Fruit fly (Drosophila melanogaster) whole organism, adult: Measurements from ENCODE around the gene NetA.

Source experiments
- CG11617 ChIP-seq: fragments of 200-800 bp; sonication (Bioruptor generic); optimal IDR thresholded peaks from 2 replicates; lab custom pipeline; 2017; ENCODE audit warnings: mild to moderate bottlenecking, missing biosample characterization, missing genetic modification reagents, missing genetic modification characterization
- CG12768 ChIP-seq: fragments of 200-800 bp; sonication (Bioruptor generic); optimal IDR thresholded peaks from 2 replicates; lab custom pipeline; 2017; ENCODE audit warnings: missing biosample characterization, missing genetic modification characterization, mild to moderate bottlenecking, moderate library complexity, missing genetic modification reagents
- CG14711 ChIP-seq: fragments of 200-800 bp; sonication (Bioruptor generic); optimal IDR thresholded peaks from 2 replicates; lab custom pipeline; 2018; ENCODE audit warnings: missing biosample characterization, mild to moderate bottlenecking, missing genetic modification characterization, moderate library complexity
- CG1620 ChIP-seq: fragments of 200-800 bp; sonication (Bioruptor generic); optimal IDR thresholded peaks from 2 replicates; lab custom pipeline; 2016; ENCODE audit warnings: missing biosample characterization, missing genetic modification characterization
- CG33017 ChIP-seq: fragments of 200-800 bp; sonication (Bioruptor generic); optimal IDR thresholded peaks from 2 replicates; lab custom pipeline; 2018; ENCODE audit warnings: missing biosample characterization, mild to moderate bottlenecking, missing genetic modification characterization, moderate library complexity
- CG5204 ChIP-seq: fragments of 200-800 bp; sonication (Bioruptor generic); optimal IDR thresholded peaks from 2 replicates; lab custom pipeline; 2016; ENCODE audit warnings: missing biosample characterization, missing genetic modification characterization
- CG7045 ChIP-seq: fragments of 200-800 bp; sonication (Bioruptor generic); optimal IDR thresholded peaks from 2 replicates; lab custom pipeline; 2017; ENCODE audit warnings: missing biosample characterization, mild to moderate bottlenecking, missing genetic modification characterization
- CG7101 ChIP-seq: fragments of 200-800 bp; sonication (Bioruptor generic); optimal IDR thresholded peaks from 2 replicates; lab custom pipeline; 2018; ENCODE audit warnings: missing biosample characterization, mild to moderate bottlenecking, missing genetic modification characterization, moderate library complexity
- Clk ChIP-seq: fragments of 200-800 bp; sonication (Bioruptor generic); optimal IDR thresholded peaks from 2 replicates; lab custom pipeline; 2017; ENCODE audit warnings: missing biosample characterization, missing genetic modification characterization
- Crg-1 ChIP-seq: fragments of 200-800 bp; sonication (Bioruptor generic); optimal IDR thresholded peaks from 2 replicates; lab custom pipeline; 2016; ENCODE audit warnings: missing biosample characterization, missing genetic modification characterization
- Hr96 ChIP-seq: fragments of 200-800 bp; sonication (Bioruptor generic); optimal IDR thresholded peaks from 2 replicates; lab custom pipeline; 2016; ENCODE audit warnings: missing biosample characterization, missing genetic modification characterization
- Mnt ChIP-seq: fragments of 200-800 bp; sonication (Bioruptor generic); optimal IDR thresholded peaks from 2 replicates; lab custom pipeline; 2016; ENCODE audit warnings: missing biosample characterization, mild to moderate bottlenecking, missing genetic modification characterization
- bab1 ChIP-seq: fragments of 200-800 bp; sonication (Bioruptor generic); optimal IDR thresholded peaks from 3 replicates; lab custom pipeline; 2019; ENCODE audit warnings: missing biosample characterization, mild to moderate bottlenecking, missing genetic modification characterization, moderate library complexity
- cic ChIP-seq: fragments of 200-800 bp; sonication (Bioruptor generic); optimal IDR thresholded peaks from 2 replicates; lab custom pipeline; 2017; ENCODE audit warnings: missing biosample characterization, mild to moderate bottlenecking, missing genetic modification characterization, moderate library complexity
- cnc ChIP-seq, 2 experiments: fragments of >200 bp; optimal IDR thresholded peaks; 2 replicates each; lab custom pipeline; 2017
- kay ChIP-seq: fragments of 200-800 bp; sonication (Bioruptor generic); peaks from one replicate; lab custom pipeline; 2016; ENCODE audit warnings: missing biosample characterization, missing genetic modification characterization, borderline replicate concordance
- ovo ChIP-seq: fragments of 200-800 bp; sonication (Bioruptor generic); optimal IDR thresholded peaks from 2 replicates; lab custom pipeline; 2016; ENCODE audit warnings: missing biosample characterization, missing genetic modification characterization
- pad ChIP-seq: fragments of 200-800 bp; sonication (Bioruptor generic); optimal IDR thresholded peaks from 3 replicates; lab custom pipeline; 2017; ENCODE audit warnings: missing biosample characterization, missing genetic modification characterization, mild to moderate bottlenecking, moderate library complexity, missing genetic modification reagents
- tj ChIP-seq: fragments of 200-800 bp; sonication (Bioruptor generic); optimal IDR thresholded peaks from 3 replicates; lab custom pipeline; 2017; ENCODE audit warnings: missing biosample characterization, mild to moderate bottlenecking, missing genetic modification characterization, moderate library complexity
- toe ChIP-seq: fragments of 200-800 bp; sonication (Bioruptor generic); optimal IDR thresholded peaks from 2 replicates; lab custom pipeline; 2016; ENCODE audit warnings: missing biosample characterization, missing genetic modification characterization

The NetA gene

dm6 chrX:14612302-14612701, 41.4 kb downstream of the NetA start:
- no peak for TF ChIP-seq CG7045 (GFP tag; lab: Kevin White, UChicago)
- no peak for TF ChIP-seq ovo (GFP tag; lab: Kevin White, UChicago)
- TF ChIP-seq CG12768 (GFP tag; lab: Kevin White, UChicago): no peak
- no peak for TF ChIP-seq CG5204
- TF ChIP-seq CG33017: no peak
- TF ChIP-seq Clk (GFP tag; lab: Kevin White, UChicago): no peak
- no peak for TF ChIP-seq CG7101 (tag; lab: Kevin White, UChicago)
- TF ChIP-seq Crg-1 (GFP tag; lab: Kevin White, UChicago): no peak
- no peak for TF ChIP-seq tj (GFP tag; lab: Kevin White, UChicago)
- no peak for TF ChIP-seq CG1620 (GFP tag; lab: Kevin White, UChicago)
- TF ChIP-seq pad (GFP tag; lab: Kevin White, UChicago): no peak

- TF ChIP-seq CG11617 (GFP tag; lab: Kevin White, UChicago): no peak
- TF ChIP-seq CG7045 (GFP tag; lab: Kevin White, UChicago): no peak
- TF ChIP-seq toe: no peak
- TF ChIP-seq cnc (optimal IDR thresholded peaks at IDR 0.05; lab: Kevin White, UChicago): no peak
- no peak for TF ChIP-seq CG14711 (tag; lab: Kevin White, UChicago)
- no peak for TF ChIP-seq Crg-1 (GFP tag; lab: Kevin White, UChicago)
- TF ChIP-seq Clk (GFP tag; lab: Kevin White, UChicago): no peak
- TF ChIP-seq Hr96: no peak
- no peak for TF ChIP-seq CG7101 (tag; lab: Kevin White, UChicago)
- no peak for TF ChIP-seq ovo (GFP tag; lab: Kevin White, UChicago)
- no peak for TF ChIP-seq CG33017
- no peak for TF ChIP-seq CG1620 (GFP tag; lab: Kevin White, UChicago)
- no peak for TF ChIP-seq tj (GFP tag; lab: Kevin White, UChicago)
- no peak for TF ChIP-seq CG5204
- no peak for TF ChIP-seq Mnt (GFP tag; lab: Kevin White, UChicago)
- TF ChIP-seq CG12768 (GFP tag; lab: Kevin White, UChicago): no peak
These were observed 44.5 kb downstream of the NetA start for dm6 chrX:14609222-14609621.

- TF ChIP-seq bab1: peak; percentile 56
- TF ChIP-seq Hr96: no peak
- TF ChIP-seq cnc (optimal IDR thresholded peaks at IDR 0.05; lab: Kevin White, UChicago): no peak
- TF ChIP-seq CG33017: no peak
- no peak for TF ChIP-seq Mnt (GFP tag; lab: Kevin White, UChicago)
These were observed 46.9 kb downstream of the NetA start for dm6 chrX:14606873-14607272.

- TF ChIP-seq Crg-1 (GFP tag; lab: Kevin White, UChicago) (no peak), cic (GFP tag; lab: Kevin White, UChicago) (no peak), kay (GFP tag; lab: Kevin White, UChicago) (no peak), CG11617 (GFP tag; lab: Kevin White, UChicago) (no peak), ovo (GFP tag; lab: Kevin White, UChicago) (no peak)
These were observed 50.0 kb downstream of the NetA start for dm6 chrX:14603600-14604182.

dm6 chrX:14602421-14602846, 51.3 kb downstream of the NetA start, which contains the start of gene sbm:
sbm (minus strand) TSS chrX:14602580.
- TF ChIP-seq CG7045 (GFP tag; lab: Kevin White, UChicago) (no peak), pad (GFP tag; lab: Kevin White, UChicago) (no peak), kay (GFP tag; lab: Kevin White, UChicago) (peak; percentile 16), Hr96 (peak; percentile 50), Clk (GFP tag; lab: Kevin White, UChicago) (no peak), CG7101 (tag; lab: Kevin White, UChicago) (no peak), cnc (optimal IDR thresholded peaks at IDR 0.05; lab: Kevin White, UChicago) (no peak), CG33017 (no peak), CG14711 (tag; lab: Kevin White, UChicago) (no peak), toe (no peak), CG12768 (GFP tag; lab: Kevin White, UChicago) (no peak), ovo (GFP tag; lab: Kevin White, UChicago) (no peak), cic (GFP tag; lab: Kevin White, UChicago) (no peak), tj (GFP tag; lab: Kevin White, UChicago) (no peak), CG5204 (no peak), Crg-1 (GFP tag; lab: Kevin White, UChicago) (no peak), Mnt (GFP tag; lab: Kevin White, UChicago) (no peak), bab1 (peak; percentile 9), CG11617 (GFP tag; lab: Kevin White, UChicago) (no peak), CG1620 (GFP tag; lab: Kevin White, UChicago) (peak; percentile 36)

- TF ChIP-seq kay (GFP tag; lab: Kevin White, UChicago): no peak
- no peak for TF ChIP-seq CG14711 (tag; lab: Kevin White, UChicago)
- TF ChIP-seq Crg-1 (GFP tag; lab: Kevin White, UChicago): no peak
- TF ChIP-seq CG33017: no peak
- TF ChIP-seq cic (GFP tag; lab: Kevin White, UChicago): no peak
- TF ChIP-seq ovo (GFP tag; lab: Kevin White, UChicago): no peak
- TF ChIP-seq Mnt (GFP tag; lab: Kevin White, UChicago): no peak
- no peak for TF ChIP-seq CG1620 (GFP tag; lab: Kevin White, UChicago)
- TF ChIP-seq Clk (GFP tag; lab: Kevin White, UChicago): no peak
- no peak for TF ChIP-seq toe
- no peak for TF ChIP-seq tj (GFP tag; lab: Kevin White, UChicago)
These were observed 51.8 kb downstream of the NetA start for dm6 chrX:14601922-14602321.
